Worm (Caenorhabditis elegans): Measurements from ENCODE around the gene C25A8.1.

- no peak for TF ChIP-seq ceh-28 (tag; optimal IDR thresholded peaks at IDR 0.05)
- TF ChIP-seq ama-1 (optimal IDR thresholded peaks at IDR 0.05): no peak
- no peak for TF ChIP-seq pqm-1 (tag; optimal IDR thresholded peaks at IDR 0.05)
- TF ChIP-seq ztf-11 (tag; optimal IDR thresholded peaks at IDR 0.05): no peak
- no peak for TF ChIP-seq nhr-77 (tag; optimal IDR thresholded peaks at IDR 0.05)
- TF ChIP-seq aly-2 (tag; optimal IDR thresholded peaks at IDR 0.05): no peak
- no peak for TF ChIP-seq pha-4 (tag; optimal IDR thresholded peaks at IDR 0.05)
- no peak for TF ChIP-seq snpc-4 (tag; optimal IDR thresholded peaks at IDR 0.05)
- no peak for TF ChIP-seq skn-1 (tag; optimal IDR thresholded peaks at IDR 0.05)
Observed at ce11 chrIV:7043430-7043829, 32.5 kb downstream of the C25A8.1 start.
